Fruit fly (Drosophila melanogaster): Measurements from ENCODE around the gene CG7246.

Gene CG7246

dm6 chrX:9048385-9048750, 32.5 kb downstream of the CG7246 start (continued):
- TF ChIP-seq cato (GFP tag; optimal IDR thresholded peaks at IDR 0.05; ENCODE audit: borderline replicate concordance) (no peak), CG10979 (tag; optimal IDR thresholded peaks at IDR 0.05) (peak; percentile 14), E2f2 (GFP tag; IDR thresholded peaks at IDR 0.05) (no peak), CG17385 (GFP tag; optimal IDR thresholded peaks at IDR 0.05) (no peak)

dm6 chrX:9047725-9048384, 33.0 kb downstream of the CG7246 start:
- TF ChIP-seq stwl (tag; optimal IDR thresholded peaks at IDR 0.05) (no peak), ken (GFP tag; IDR thresholded peaks at IDR 0.05) (peak; percentile 45; the same call in 1 of the 3 replicates), CG31388 (GFP tag; optimal IDR thresholded peaks at IDR 0.05) (no peak), Gsc (GFP tag; IDR thresholded peaks at IDR 0.05) (no peak), CG12155 (GFP tag; optimal IDR thresholded peaks at IDR 0.05) (no peak), CG7357 (GFP tag; IDR thresholded peaks at IDR 0.05) (0 out of 3 replicates have a peak, but pooled peaks have one; percentile 10), lilli (GFP tag; optimal IDR thresholded peaks at IDR 0.05) (peak; percentile 34), CG17829 (tag; optimal IDR thresholded peaks at IDR 0.05) (peak; percentile 90), CG33557 (GFP tag; optimal IDR thresholded peaks at IDR 0.05) (peak; percentile 88), CG10147 (GFP tag; optimal IDR thresholded peaks at IDR 0.05) (peak; percentile 5), CG6813 (GFP tag; optimal IDR thresholded peaks at IDR 0.05) (peak; percentile 26), E2f1 (GFP tag; IDR thresholded peaks at IDR 0.05) (peak; percentile 50; the same call in 1 of the 2 replicates), wek (GFP tag; optimal IDR thresholded peaks at IDR 0.05) (no peak), C15 (GFP tag; IDR thresholded peaks at IDR 0.05) (no peak), CG4820 (GFP tag; optimal IDR thresholded peaks at IDR 0.05) (peak; percentile 31), CG6765 (GFP tag; optimal IDR thresholded peaks at IDR 0.05) (no peak), CG6654 (GFP tag; optimal IDR thresholded peaks at IDR 0.05) (peak; percentile 25), Sin3A (optimal IDR thresholded peaks at IDR 0.05) (no peak), Dek (tag; optimal IDR thresholded peaks at IDR 0.05) (peak; percentile 36), psq (GFP tag; optimal IDR thresholded peaks at IDR 0.05) (peak; percentile 63), CG13424 (tag; optimal IDR thresholded peaks at IDR 0.05) (peak; percentile 82), PHDP (tag; optimal IDR thresholded peaks at IDR 0.05) (peak; percentile 73), CG11696 (GFP tag; IDR thresholded peaks at IDR 0.05) (peak; percentile 94), CG1529 (GFP tag; optimal IDR thresholded peaks at IDR 0.05) (peak; percentile 73), CG3847 (GFP tag; IDR thresholded peaks at IDR 0.05) (peak; percentile 8; the same call in 1 of the 2 replicates), CG32532 (GFP tag; IDR thresholded peaks at IDR 0.05) (peak; percentile 14; the same call in 1 of the 2 replicates), Camta (GFP tag; optimal IDR thresholded peaks at IDR 0.05) (peak; percentile 19), Ets97D (GFP tag; optimal IDR thresholded peaks at IDR 0.05) (no peak), CG2889 (GFP tag; IDR thresholded peaks at IDR 0.05) (no peak), CG12769 (tag; optimal IDR thresholded peaks at IDR 0.05) (peak; percentile 33), grau (tag; optimal IDR thresholded peaks at IDR 0.05) (peak; percentile 79), chn (GFP tag; optimal IDR thresholded peaks at IDR 0.05) (peak; percentile 3), rib (GFP tag; IDR thresholded peaks at IDR 0.05) (0 out of 2 replicates have a peak, but pooled peaks have one; percentile 48), CG32772 (GFP tag; IDR thresholded peaks at IDR 0.05) (peak; percentile 47), CG13894 (tag; optimal IDR thresholded peaks at IDR 0.05) (no peak), trh (GFP tag; optimal IDR thresholded peaks at IDR 0.05) (no peak), E2f2 (GFP tag; IDR thresholded peaks at IDR 0.05) (no peak), CG15601 (tag; optimal IDR thresholded peaks at IDR 0.05) (peak; percentile 83), NFAT (GFP tag; IDR thresholded peaks at IDR 0.05) (no peak), CG10209 (GFP tag; optimal IDR thresholded peaks at IDR 0.05) (peak; percentile 26), MTF-1 (GFP tag; optimal IDR thresholded peaks at IDR 0.05; ENCODE audit: borderline replicate concordance) (peak; percentile 5), Ptx1 (GFP tag; IDR thresholded peaks at IDR 0.05) (peak; percentile 57), CG17359 (tag; optimal IDR thresholded peaks at IDR 0.05) (peak; percentile 74), sqz (GFP tag; optimal IDR thresholded peaks at IDR 0.05) (peak; percentile 63), CG9437 (GFP tag; optimal IDR thresholded peaks at IDR 0.05) (peak; percentile 59)
